Worm (Caenorhabditis elegans) whole organism, L3 larva: ENCODE results near the gene K11H12.11.

Source experiments
- fos-1 ChIP-seq: fragments of 150-350 bp; optimal IDR thresholded peaks from 2 replicates; lab custom pipeline; 2014; ENCODE audit warnings: missing biosample characterization, missing genetic modification characterization
- lsy-12 ChIP-seq: sonication (generic microtip); optimal IDR thresholded peaks from 2 replicates; lab custom pipeline; 2016; ENCODE audit warnings: mild to moderate bottlenecking, missing genetic modification characterization, missing compliant biosample characterization
- nhr-11 ChIP-seq: fragments of 150-350 bp; optimal IDR thresholded peaks from 2 replicates; lab custom pipeline; 2014; ENCODE audit warnings: missing biosample characterization, missing genetic modification characterization

DNA sequence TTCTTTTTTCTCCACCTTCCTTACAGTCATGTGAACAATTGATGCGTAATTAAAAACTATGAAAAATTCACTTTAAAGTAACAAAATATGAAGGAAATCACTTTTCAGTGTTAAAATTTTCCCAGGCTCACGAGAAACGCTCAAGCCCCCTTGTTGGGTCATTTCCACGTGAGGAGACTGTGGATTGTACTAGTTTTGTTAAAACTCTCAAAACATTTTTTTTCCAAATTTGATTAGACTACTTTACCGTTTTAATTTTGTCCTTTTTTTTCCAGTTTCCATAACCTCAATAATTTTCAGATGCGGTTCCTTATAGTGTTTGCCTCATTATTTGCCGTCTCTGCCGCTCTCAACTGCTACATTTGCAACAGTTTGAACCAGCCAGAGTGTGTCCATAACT, 5.1 kb downstream of the K11H12.11 start, which contains the start of gene K11H12.7:
- TF ChIP-seq fos-1 (no peak), lsy-12 (tag; lab: Kevin White, UChicago) (no peak), nhr-11 (tag; lab: Kevin White, UChicago) (no peak)
